Worm (Caenorhabditis elegans) whole organism, L2 larva: ENCODE data around the gene Y53C12B.1.

ENCODE experiments used
- ama-1 ChIP-seq: fragments of 150-350 bp; optimal IDR thresholded peaks from 2 replicates; lab custom pipeline; 2018; ENCODE audit warnings: inconsistent platforms
- lin-39 ChIP-seq: fragments of 150-350 bp; optimal IDR thresholded peaks from 2 replicates; lab custom pipeline; 2014; ENCODE audit warnings: missing biosample characterization, missing genetic modification reagents, missing genetic modification characterization
- nhr-11 ChIP-seq: fragments of 150-350 bp; optimal IDR thresholded peaks from 2 replicates; lab custom pipeline; 2014; ENCODE audit warnings: missing biosample characterization, missing genetic modification characterization
- nhr-12 ChIP-seq: fragments of 150-350 bp; optimal IDR thresholded peaks from 2 replicates; lab custom pipeline; 2014; ENCODE audit warnings: missing biosample characterization, missing genetic modification characterization
- nhr-25 ChIP-seq: fragments of 150-350 bp; sonication (generic microtip); optimal IDR thresholded peaks from 3 replicates; lab custom pipeline; 2014; ENCODE audit warnings: missing biosample characterization, missing genetic modification characterization
- unc-62 ChIP-seq: fragments of 150-350 bp; optimal IDR thresholded peaks from 2 replicates; lab custom pipeline; 2014; ENCODE audit warnings: missing biosample characterization, missing genetic modification reagents, missing genetic modification characterization

ce11 chrII:9755425-9755824 is 9.5 kb upstream of the Y53C12B.1 start:
- no peak for TF ChIP-seq ama-1 (lab: Kevin White, UChicago)
- TF ChIP-seq nhr-12 (tag; lab: Kevin White, UChicago): no peak
- TF ChIP-seq unc-62 (GFP tag; lab: Kevin White, UChicago): no peak
- no peak for TF ChIP-seq nhr-11 (tag; lab: Kevin White, UChicago)
- TF ChIP-seq nhr-25 (tag; lab: Kevin White, UChicago): no peak
- TF ChIP-seq lin-39 (tag; lab: Kevin White, UChicago): no peak
